Fruit fly (Drosophila melanogaster) Kc167 (cell line): ENCODE measurements around the gene CG12725.

ENCODE experiments used
- Myc ChIP-seq: fragments of >200 bp; optimal IDR thresholded peaks from 2 replicates; lab custom pipeline; 2017; ENCODE audit warnings: missing external identifiers
- Sin3A ChIP-seq: fragments of >200 bp; optimal IDR thresholded peaks from 2 replicates; lab custom pipeline; 2018; ENCODE audit warnings: missing external identifiers
- h ChIP-seq: fragments of >200 bp; optimal IDR thresholded peaks from 3 replicates; lab custom pipeline; 2018; ENCODE audit warnings: missing external identifiers
- insv ChIP-seq: fragments of >200 bp; optimal IDR thresholded peaks from 3 replicates; lab custom pipeline; 2018; ENCODE audit warnings: missing external identifiers
- psq ChIP-seq: fragments of >200 bp; optimal IDR thresholded peaks from 2 replicates; lab custom pipeline; 2017; ENCODE audit warnings: missing external identifiers
- ttk ChIP-seq: sonication (Bioruptor generic); optimal IDR thresholded peaks from 2 replicates; lab custom pipeline; 2017; ENCODE audit warnings: missing external identifiers

The CG12725 gene

DNA sequence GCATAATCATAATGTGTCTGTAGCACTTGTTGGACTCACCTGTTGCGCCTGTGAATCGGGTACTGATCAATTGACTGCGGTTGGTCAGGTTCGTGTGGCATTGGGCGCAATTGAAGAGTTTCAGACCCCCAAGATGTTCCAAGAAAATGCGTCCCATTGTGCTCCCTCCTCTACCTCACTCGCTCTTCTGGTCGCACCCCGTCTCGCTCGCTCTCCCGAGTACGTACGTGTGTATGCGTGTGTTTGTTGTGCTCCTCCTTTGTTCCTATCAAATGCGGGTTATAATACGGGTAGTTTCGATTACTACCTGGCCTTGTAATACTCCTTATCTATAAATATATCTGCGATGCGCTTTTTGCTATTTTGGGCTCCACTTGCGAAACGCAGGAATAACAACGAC is 15.9 kb downstream of the CG12725 start:
- TF ChIP-seq insv (lab: Kevin White, UChicago) (no peak), Myc (lab: Kevin White, UChicago) (no peak), ttk (lab: Kevin White, UChicago) (no peak), h (lab: Kevin White, UChicago) (no peak), psq (lab: Kevin White, UChicago) (no peak), Sin3A (lab: Kevin White, UChicago) (no peak)

- TF ChIP-seq ttk (lab: Kevin White, UChicago) (no peak), Myc (lab: Kevin White, UChicago) (no peak), psq (lab: Kevin White, UChicago) (no peak), insv (lab: Kevin White, UChicago) (no peak), h (lab: Kevin White, UChicago) (no peak), Sin3A (lab: Kevin White, UChicago) (no peak)
Observed at dm6 chrX:13384583-13385342, 17.9 kb downstream of the CG12725 start, which contains the start of the genes Rbp1-like and Tim9a. Gene Rbp1-like (minus strand): TSS chrX:13384877. Gene Tim9a (plus strand): TSS chrX:13385210.

- TF ChIP-seq psq (lab: Kevin White, UChicago), result no peak
- no peak for TF ChIP-seq h (lab: Kevin White, UChicago)
Observed at dm6 chrX:13384177-13384576, 18.5 kb downstream of the CG12725 start.

DNA sequence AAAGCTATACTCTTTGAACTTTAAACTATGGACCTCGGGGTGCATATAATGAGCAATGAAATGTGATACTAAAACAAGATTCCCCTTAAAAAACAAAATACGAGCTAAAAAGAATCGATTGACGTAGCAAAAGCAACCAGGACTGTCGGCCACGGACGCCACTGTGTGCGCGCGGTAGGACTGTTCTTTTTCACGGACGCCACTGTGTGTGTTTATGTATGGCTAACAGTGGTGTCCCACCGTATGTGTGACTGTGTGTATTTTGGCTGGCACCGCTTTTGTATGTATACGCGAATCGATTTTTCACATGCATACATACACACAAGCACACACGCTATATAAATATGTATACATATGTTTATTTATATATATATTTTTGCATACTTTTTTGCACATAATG is 18.9 kb downstream of the CG12725 start:
- TF ChIP-seq h (lab: Kevin White, UChicago) (peak; percentile 90), insv (lab: Kevin White, UChicago) (no peak)

- TF ChIP-seq Sin3A (lab: Kevin White, UChicago) (no peak), ttk (lab: Kevin White, UChicago) (no peak), psq (lab: Kevin White, UChicago) (no peak), h (lab: Kevin White, UChicago) (no peak), insv (lab: Kevin White, UChicago) (no peak)
Observed at dm6 chrX:13376520-13376919, 26.1 kb downstream of the CG12725 start.

DNA sequence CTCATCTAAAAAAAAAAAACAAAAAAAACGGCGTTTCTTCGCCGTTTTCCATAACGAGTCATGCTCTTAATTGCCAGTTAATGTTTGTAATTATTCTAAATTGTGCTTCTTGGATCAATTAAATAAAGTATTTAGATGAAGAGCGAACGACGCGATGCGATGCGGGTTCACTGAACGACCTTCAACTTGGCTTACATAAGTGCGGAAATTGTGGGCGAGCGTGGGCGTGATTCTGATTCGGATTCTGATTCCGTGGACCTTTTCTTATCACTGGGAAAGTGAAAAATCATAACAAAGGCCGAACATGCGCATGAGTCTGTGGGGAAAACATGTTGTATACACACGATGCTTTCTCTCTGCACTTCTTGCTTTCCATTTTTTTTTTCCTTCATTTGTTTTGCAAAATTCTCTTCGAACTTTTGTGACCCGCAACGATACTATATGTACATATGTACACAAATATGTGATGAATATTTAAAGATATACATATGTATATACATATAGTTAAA is 27.1 kb downstream of the CG12725 start:
- TF ChIP-seq Sin3A (lab: Kevin White, UChicago) (no peak), ttk (lab: Kevin White, UChicago) (no peak), Myc (lab: Kevin White, UChicago) (no peak), insv (lab: Kevin White, UChicago) (no peak), h (lab: Kevin White, UChicago) (no peak), psq (lab: Kevin White, UChicago) (no peak)

- TF ChIP-seq psq (lab: Kevin White, UChicago) (no peak), Myc (lab: Kevin White, UChicago) (no peak), ttk (lab: Kevin White, UChicago) (no peak), insv (lab: Kevin White, UChicago) (no peak), Sin3A (lab: Kevin White, UChicago) (no peak), h (lab: Kevin White, UChicago) (no peak)
Observed at dm6 chrX:13374979-13375378, 27.7 kb downstream of the CG12725 start.

dm6 chrX:13374154-13374536 is 28.5 kb downstream of the CG12725 start:
- TF ChIP-seq insv (lab: Kevin White, UChicago), result no peak
- no peak for TF ChIP-seq Sin3A (lab: Kevin White, UChicago)
- no peak for TF ChIP-seq h (lab: Kevin White, UChicago)
- no peak for TF ChIP-seq Myc (lab: Kevin White, UChicago)
- no peak for TF ChIP-seq psq (lab: Kevin White, UChicago)
- TF ChIP-seq ttk (lab: Kevin White, UChicago), result no peak

DNA sequence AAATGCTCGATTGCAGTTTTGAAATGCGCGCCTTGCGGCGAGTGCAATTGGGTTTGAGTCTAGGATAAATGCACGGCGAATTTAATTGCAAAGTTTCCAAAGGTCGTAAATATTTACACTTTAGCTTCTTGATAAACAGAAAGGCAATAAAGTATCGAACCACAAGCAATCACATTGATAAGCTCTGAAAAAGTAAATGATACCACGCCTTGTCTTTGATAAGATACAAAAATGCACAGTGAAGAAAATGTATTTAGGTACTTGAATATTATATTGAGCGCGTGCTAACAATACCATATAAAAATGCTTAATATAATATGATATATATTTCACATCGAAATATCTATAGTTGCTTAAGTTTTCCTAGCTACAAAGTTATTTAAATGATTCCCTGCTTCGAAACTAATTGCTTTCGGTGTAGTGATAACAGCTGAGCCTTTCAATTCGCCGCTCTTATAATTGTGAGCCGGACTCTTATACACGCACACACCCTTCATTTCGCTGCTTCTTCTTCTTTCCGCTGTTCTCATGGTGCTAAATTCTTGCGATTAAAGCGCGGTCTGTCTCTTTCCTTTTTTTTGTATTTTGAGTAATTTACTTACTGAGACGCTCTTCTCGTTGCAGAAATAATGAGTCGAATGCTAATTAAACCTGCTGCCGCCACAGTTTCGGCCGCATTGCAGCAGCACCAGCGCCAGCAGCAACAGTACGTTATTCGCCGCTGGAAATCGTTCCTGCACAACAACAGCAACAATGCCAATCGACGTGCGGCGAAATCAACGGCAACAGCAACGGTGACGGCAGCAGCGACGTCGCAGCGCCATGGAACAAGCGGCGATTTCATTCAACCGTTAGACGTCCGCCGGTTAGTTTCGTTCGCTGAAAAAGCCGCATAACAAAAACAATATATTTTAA is 29.2 kb downstream of the CG12725 start:
- TF ChIP-seq Sin3A (lab: Kevin White, UChicago), result no peak

dm6 chrX:13372512-13372911 is 30.2 kb downstream of the CG12725 start:
- TF ChIP-seq psq (lab: Kevin White, UChicago) (no peak), Myc (lab: Kevin White, UChicago) (no peak), insv (lab: Kevin White, UChicago) (no peak), Sin3A (lab: Kevin White, UChicago) (no peak), h (lab: Kevin White, UChicago) (no peak), ttk (lab: Kevin White, UChicago) (no peak)

DNA sequence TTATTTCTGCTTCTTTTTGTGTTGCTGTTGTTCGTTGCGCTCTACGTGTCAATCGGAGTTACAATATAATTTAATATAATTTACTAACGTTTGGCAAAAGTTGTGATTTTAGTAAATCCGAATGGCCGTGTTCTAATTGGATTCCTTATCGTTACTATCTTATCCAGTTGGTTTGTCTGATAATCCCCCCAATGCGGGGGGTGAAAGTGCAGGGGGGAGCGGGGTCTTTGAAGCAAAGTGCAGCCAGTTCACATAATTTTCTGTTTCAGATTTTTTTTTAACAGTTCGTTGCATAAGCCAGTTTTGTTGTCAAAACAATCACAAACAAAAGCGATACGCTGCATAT is 31.0 kb downstream of the CG12725 start:
- no peak for TF ChIP-seq Myc (lab: Kevin White, UChicago)
- TF ChIP-seq ttk (lab: Kevin White, UChicago), result no peak
- no peak for TF ChIP-seq insv (lab: Kevin White, UChicago)
- no peak for TF ChIP-seq Sin3A (lab: Kevin White, UChicago)
- TF ChIP-seq h (lab: Kevin White, UChicago), result no peak
- no peak for TF ChIP-seq psq (lab: Kevin White, UChicago)
